Worm (Caenorhabditis elegans) whole organism, midembryonic: Measurements from ENCODE around the gene C09F12.2.

Source experiments
- T22C8.4 ChIP-seq: fragments of 200-800 bp; sonication (Bioruptor generic); IDR thresholded peaks from 2 replicates; pipeline ENCODE4 v1.3.6; 2022; ENCODE audit warnings: missing genetic modification characterization, missing compliant biosample characterization
- cog-1 ChIP-seq: sonication (generic microtip); optimal IDR thresholded peaks from 2 replicates; lab custom pipeline; 2016; ENCODE audit warnings: missing genetic modification characterization, missing compliant biosample characterization
- flt-1 ChIP-seq: fragments of 200-800 bp; sonication (Bioruptor generic); IDR thresholded peaks from 2 replicates; pipeline ENCODE4 v1.3.6; 2022; ENCODE audit warnings: missing genetic modification characterization, missing compliant biosample characterization
- klf-2 ChIP-seq: fragments of 200-800 bp; sonication (Bioruptor generic); conservative IDR thresholded peaks from 2 replicates; pipeline ENCODE4 v1.3.6; 2022; ENCODE audit warnings: missing genetic modification reagents, missing genetic modification characterization, missing compliant biosample characterization
- med-1 ChIP-seq: sonication (generic microtip); optimal IDR thresholded peaks from 2 replicates; lab custom pipeline; 2017; ENCODE audit warnings: missing genetic modification characterization, mild to moderate bottlenecking, missing compliant biosample characterization, antibody characterized with exemption, missing genetic modification reagents; ENCODE audit not compliant: insufficient read depth
- ref-1 ChIP-seq: fragments of 200-800 bp; sonication (Bioruptor generic); conservative IDR thresholded peaks from 2 replicates; pipeline ENCODE4 v1.3.6; 2022; ENCODE audit warnings: missing genetic modification reagents, missing genetic modification characterization, missing compliant biosample characterization
- tab-1 ChIP-seq: fragments of 200-800 bp; sonication (Bioruptor generic); IDR thresholded peaks from 2 replicates; pipeline ENCODE4 v1.3.6; 2022; ENCODE audit warnings: missing genetic modification characterization, missing compliant biosample characterization
- ztf-23 ChIP-seq: fragments of 200-800 bp; sonication (Bioruptor generic); IDR thresholded peaks from 2 replicates; pipeline ENCODE4 v1.3.6; 2022; ENCODE audit warnings: missing genetic modification reagents, missing genetic modification characterization, missing compliant biosample characterization
- ztf-29 ChIP-seq: fragments of 200-800 bp; sonication (Bioruptor generic); IDR thresholded peaks from 2 replicates; pipeline ENCODE4 v1.3.6; 2022; ENCODE audit warnings: missing genetic modification reagents, missing genetic modification characterization, missing compliant biosample characterization

Gene C09F12.2

ce11 chrX:11053615-11054014, at the start of gene C09F12.2:
Gene C09F12.2, plus strand, starts transcription at chrX:11053915.
- TF ChIP-seq med-1 (GFP tag; lab: Kevin White, UChicago) (no peak), T22C8.4 (GFP tag; lab: Robert Waterston, UW) (no peak), ztf-29 (GFP tag; lab: Robert Waterston, UW) (no peak), tab-1 (no peak), klf-2 (GFP tag; lab: Robert Waterston, UW) (no peak), ref-1 (GFP tag; lab: Robert Waterston, UW) (no peak), ztf-23 (GFP tag; lab: Robert Waterston, UW) (no peak), flt-1 (GFP tag; lab: Robert Waterston, UW) (no peak), cog-1 (tag; lab: Kevin White, UChicago) (no peak)

DNA sequence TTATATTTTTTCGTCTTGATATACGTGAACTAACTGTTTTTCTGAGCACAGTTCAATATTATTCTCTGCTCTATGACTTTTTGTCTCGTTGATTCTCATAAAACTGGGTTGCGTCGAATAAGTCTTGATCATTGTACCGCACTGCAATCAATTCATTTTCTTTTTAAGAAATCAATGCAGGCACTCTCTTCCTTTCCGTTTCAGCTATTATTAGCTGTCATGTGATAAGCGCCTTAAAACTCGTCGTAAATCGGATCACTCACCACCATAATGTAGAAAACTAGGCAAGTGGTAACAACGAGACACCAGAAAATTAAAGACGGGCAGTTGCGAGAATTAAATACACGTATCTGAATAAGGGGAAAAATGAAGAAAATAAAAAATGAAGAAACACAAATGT, 46.3 kb upstream of the C09F12.2 start:
- TF ChIP-seq med-1 (GFP tag; lab: Kevin White, UChicago) (no peak), tab-1 (no peak)

DNA sequence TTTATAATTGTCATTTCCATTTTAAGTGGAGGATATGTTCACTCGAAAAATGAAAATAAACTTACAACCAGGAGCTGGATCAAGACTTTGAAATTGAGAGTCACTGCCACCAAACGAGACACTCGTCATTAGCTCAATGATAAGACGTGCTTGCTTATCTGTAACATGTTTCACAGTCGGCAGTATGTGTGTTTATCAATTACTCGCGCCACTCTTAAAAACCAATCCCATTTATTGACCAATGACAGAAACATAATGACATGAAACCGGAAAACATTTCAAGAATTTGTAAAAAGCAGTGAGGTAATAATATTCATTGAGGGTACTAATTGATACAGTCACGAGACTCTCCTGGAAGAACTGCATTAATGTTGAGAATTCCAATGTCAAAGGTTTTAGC, 45.7 kb upstream of the C09F12.2 start, which contains the start of gene del-5:
TSS of gene del-5 (minus strand) at position 130 of the 400 bp plus-strand sequence.
- TF ChIP-seq ztf-29 (GFP tag; lab: Robert Waterston, UW) (no peak), tab-1 (no peak), flt-1 (GFP tag; lab: Robert Waterston, UW) (no peak), ztf-23 (GFP tag; lab: Robert Waterston, UW) (no peak), klf-2 (GFP tag; lab: Robert Waterston, UW) (no peak), ref-1 (GFP tag; lab: Robert Waterston, UW) (no peak), cog-1 (tag; lab: Kevin White, UChicago) (no peak), med-1 (GFP tag; lab: Kevin White, UChicago) (no peak), T22C8.4 (GFP tag; lab: Robert Waterston, UW) (no peak)

- TF ChIP-seq T22C8.4 (GFP tag; lab: Robert Waterston, UW) (no peak), ztf-29 (GFP tag; lab: Robert Waterston, UW) (no peak)
Observed at ce11 chrX:11008954-11009353, 44.8 kb upstream of the C09F12.2 start, which contains the start of gene ttr-31. Gene ttr-31, minus strand, starts transcription at chrX:11009054.

DNA sequence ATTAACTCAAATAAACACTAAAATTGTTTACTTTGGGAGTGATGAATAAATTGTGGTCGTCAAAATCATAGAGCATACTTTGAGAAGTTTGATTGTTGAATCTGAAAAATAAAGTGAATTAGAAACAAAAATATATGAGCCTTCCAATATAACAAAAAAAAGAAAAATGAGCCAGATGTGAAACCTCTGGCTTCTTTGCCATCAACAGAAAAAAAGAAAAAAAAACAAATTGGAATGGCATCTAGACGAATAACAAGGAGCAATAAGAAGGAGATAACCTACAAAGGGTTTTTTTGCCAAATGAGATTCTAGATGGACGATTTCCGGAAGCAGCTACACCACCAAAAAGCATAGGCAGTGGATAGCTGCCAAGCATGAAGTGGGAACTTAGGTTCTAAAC, 43.1 kb upstream of the C09F12.2 start, which contains the start of gene F58A3.4:
TSS of gene F58A3.4 (minus strand) at position 101 of the 400 bp plus-strand sequence.
- no peak for TF ChIP-seq ztf-23 (GFP tag; lab: Robert Waterston, UW)
- no peak for TF ChIP-seq tab-1
- TF ChIP-seq ztf-29 (GFP tag; lab: Robert Waterston, UW): no peak
- TF ChIP-seq flt-1 (GFP tag; lab: Robert Waterston, UW): no peak
- TF ChIP-seq ref-1 (GFP tag; lab: Robert Waterston, UW): no peak
- no peak for TF ChIP-seq cog-1 (tag; lab: Kevin White, UChicago)
- TF ChIP-seq med-1 (GFP tag; lab: Kevin White, UChicago): no peak
- TF ChIP-seq klf-2 (GFP tag; lab: Robert Waterston, UW): no peak
- no peak for TF ChIP-seq T22C8.4 (GFP tag; lab: Robert Waterston, UW)

- TF ChIP-seq ref-1 (GFP tag; lab: Robert Waterston, UW) (no peak), cog-1 (tag; lab: Kevin White, UChicago) (no peak), klf-2 (GFP tag; lab: Robert Waterston, UW) (no peak), T22C8.4 (GFP tag; lab: Robert Waterston, UW) (no peak), ztf-29 (GFP tag; lab: Robert Waterston, UW) (no peak), flt-1 (GFP tag; lab: Robert Waterston, UW) (no peak), tab-1 (no peak), med-1 (GFP tag; lab: Kevin White, UChicago) (no peak), ztf-23 (GFP tag; lab: Robert Waterston, UW) (no peak)
Observed at ce11 chrX:11012337-11012736, 41.4 kb upstream of the C09F12.2 start, which contains the start of gene F58A3.3. Gene F58A3.3, plus strand, starts transcription at chrX:11012637.

- TF ChIP-seq flt-1 (GFP tag; lab: Robert Waterston, UW) (no peak), ztf-23 (GFP tag; lab: Robert Waterston, UW) (no peak), cog-1 (tag; lab: Kevin White, UChicago) (no peak), tab-1 (no peak), ref-1 (GFP tag; lab: Robert Waterston, UW) (no peak), med-1 (GFP tag; lab: Kevin White, UChicago) (no peak), T22C8.4 (GFP tag; lab: Robert Waterston, UW) (no peak), klf-2 (GFP tag; lab: Robert Waterston, UW) (no peak), ztf-29 (GFP tag; lab: Robert Waterston, UW) (no peak)
Observed at ce11 chrX:11014394-11015280, 39.1 kb upstream of the C09F12.2 start.

DNA sequence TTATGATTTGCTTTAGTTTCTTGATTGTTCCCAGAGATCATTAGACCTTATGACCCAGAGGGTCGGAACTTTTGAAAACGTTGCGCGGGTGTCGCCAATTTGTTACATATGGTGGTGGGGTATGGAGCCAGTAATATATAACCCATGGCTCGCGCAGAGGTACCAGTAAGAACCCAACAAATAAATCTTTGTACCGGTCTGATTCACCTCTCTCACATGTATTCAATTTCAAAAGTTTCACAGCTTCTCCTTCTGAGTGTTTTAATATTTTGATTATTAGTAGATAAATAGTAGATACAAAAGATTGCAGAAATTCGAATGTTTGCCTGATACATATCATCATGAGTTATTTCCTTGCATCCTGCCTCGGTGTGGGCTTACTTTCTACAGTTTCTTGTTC, 37.6 kb upstream of the C09F12.2 start, which contains the start of gene egl-15:
TSS of gene egl-15 (plus strand) at position 301 of the 400 bp plus-strand sequence.
- TF ChIP-seq ref-1 (GFP tag; lab: Robert Waterston, UW): no peak
- no peak for TF ChIP-seq med-1 (GFP tag; lab: Kevin White, UChicago)
- no peak for TF ChIP-seq flt-1 (GFP tag; lab: Robert Waterston, UW)
- TF ChIP-seq klf-2 (GFP tag; lab: Robert Waterston, UW): no peak
- TF ChIP-seq tab-1: no peak
- TF ChIP-seq T22C8.4 (GFP tag; lab: Robert Waterston, UW): no peak
- no peak for TF ChIP-seq cog-1 (tag; lab: Kevin White, UChicago)
- no peak for TF ChIP-seq ztf-23 (GFP tag; lab: Robert Waterston, UW)
- no peak for TF ChIP-seq ztf-29 (GFP tag; lab: Robert Waterston, UW)

DNA sequence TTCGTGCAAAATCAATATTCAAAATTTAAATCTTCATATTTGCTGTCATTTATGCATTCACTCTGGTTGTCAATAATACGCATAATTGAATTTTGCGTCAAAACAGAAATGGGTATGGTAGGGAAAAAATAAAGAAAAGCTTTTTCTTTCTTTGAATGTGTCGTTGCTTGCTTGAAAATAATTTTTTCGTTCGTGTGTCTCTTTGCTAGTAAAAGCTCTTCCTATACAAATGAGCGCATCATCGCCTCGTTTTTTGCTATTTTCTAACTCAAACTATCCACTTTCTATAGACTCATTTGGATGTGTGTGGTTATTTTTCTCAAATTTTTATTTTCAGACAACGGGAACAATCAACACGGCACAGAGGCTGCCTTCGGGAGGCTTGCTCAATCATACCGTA, 25.1 kb upstream of the C09F12.2 start, which contains the start of gene ldb-1:
TSS of gene ldb-1 (plus strand) at position 301 of the 400 bp plus-strand sequence.
- no peak for TF ChIP-seq ztf-29 (GFP tag; lab: Robert Waterston, UW)
- TF ChIP-seq T22C8.4 (GFP tag; lab: Robert Waterston, UW): no peak
- no peak for TF ChIP-seq tab-1
- TF ChIP-seq med-1 (GFP tag; lab: Kevin White, UChicago): no peak
- TF ChIP-seq cog-1 (tag; lab: Kevin White, UChicago): no peak
- TF ChIP-seq klf-2 (GFP tag; lab: Robert Waterston, UW): no peak
- TF ChIP-seq flt-1 (GFP tag; lab: Robert Waterston, UW): no peak
- no peak for TF ChIP-seq ref-1 (GFP tag; lab: Robert Waterston, UW)
- no peak for TF ChIP-seq ztf-23 (GFP tag; lab: Robert Waterston, UW)
